Worm (Caenorhabditis elegans) whole organism, mixed stage, embryonic: ENCODE results near the gene K09E9.4.
A peak's percentile ranks its signal among the peaks of the same experiment; 100 is the strongest.

Experiments
- blmp-1 ChIP-seq: fragments of 150-350 bp; optimal IDR thresholded peaks from 2 replicates; lab custom pipeline; 2014; ENCODE audit warnings: missing biosample characterization, missing genetic modification characterization
- ceh-39 ChIP-seq: fragments of 150-350 bp; optimal IDR thresholded peaks from 2 replicates; lab custom pipeline; 2014; ENCODE audit warnings: missing biosample characterization, missing genetic modification characterization
- ceh-43 ChIP-seq: fragments of 200-800 bp; sonication (Bioruptor generic); optimal IDR thresholded peaks from 2 replicates; lab custom pipeline; 2018; ENCODE audit warnings: mild to moderate bottlenecking, missing genetic modification characterization, moderate library complexity, missing compliant biosample characterization
- ces-1 ChIP-seq: fragments of 150-350 bp; optimal IDR thresholded peaks from 2 replicates; lab custom pipeline; 2014; ENCODE audit warnings: missing biosample characterization, missing genetic modification reagents, missing genetic modification characterization
- cnd-1 ChIP-seq: fragments of 200-800 bp; sonication (Bioruptor generic); optimal IDR thresholded peaks from 2 replicates; lab custom pipeline; 2018; ENCODE audit warnings: mild to moderate bottlenecking, missing genetic modification characterization, missing compliant biosample characterization
- drap-1 ChIP-seq: fragments of 200-800 bp; sonication (Bioruptor generic); optimal IDR thresholded peaks from 3 replicates; lab custom pipeline; 2018; ENCODE audit warnings: mild to moderate bottlenecking, missing genetic modification characterization, missing compliant biosample characterization
- elt-1 ChIP-seq: sonication (generic microtip); optimal IDR thresholded peaks from 2 replicates; lab custom pipeline; 2017; ENCODE audit warnings: missing genetic modification characterization, mild to moderate bottlenecking, missing compliant biosample characterization, antibody characterized with exemption, moderate library complexity, borderline replicate concordance; ENCODE audit not compliant: insufficient read depth
- elt-3 ChIP-seq: fragments of 150-350 bp; optimal IDR thresholded peaks from 2 replicates; lab custom pipeline; 2014; ENCODE audit warnings: missing biosample characterization, missing genetic modification characterization
- flh-1 ChIP-seq: fragments of 200-800 bp; sonication (Bioruptor generic); optimal IDR thresholded peaks from 2 replicates; lab custom pipeline; 2018; ENCODE audit warnings: mild to moderate bottlenecking, missing genetic modification characterization, moderate library complexity, missing compliant biosample characterization
- ham-2 ChIP-seq: fragments of 200-800 bp; sonication (Bioruptor generic); optimal IDR thresholded peaks from 2 replicates; lab custom pipeline; 2018; ENCODE audit warnings: mild to moderate bottlenecking, missing genetic modification characterization, missing compliant biosample characterization
- lin-13 ChIP-seq: fragments of 150-350 bp; optimal IDR thresholded peaks from 2 replicates; lab custom pipeline; 2014; ENCODE audit warnings: missing biosample characterization, missing genetic modification characterization
- lsy-2 ChIP-seq: fragments of 150-350 bp; optimal IDR thresholded peaks from 2 replicates; lab custom pipeline; 2014; ENCODE audit warnings: missing biosample characterization, missing genetic modification characterization
- mep-1 ChIP-seq: fragments of 150-350 bp; optimal IDR thresholded peaks from 2 replicates; lab custom pipeline; 2017; ENCODE audit warnings: missing biosample characterization, missing genetic modification reagents, missing genetic modification characterization, inconsistent platforms
- mls-2 ChIP-seq: sonication (generic microtip); optimal IDR thresholded peaks from 2 replicates; lab custom pipeline; 2016; ENCODE audit warnings: mild to moderate bottlenecking, missing genetic modification characterization, moderate library complexity, missing compliant biosample characterization
- nhr-12 ChIP-seq: fragments of 150-350 bp; optimal IDR thresholded peaks from 2 replicates; lab custom pipeline; 2014; ENCODE audit warnings: missing biosample characterization, missing genetic modification characterization
- nhr-2 ChIP-seq: fragments of 150-350 bp; optimal IDR thresholded peaks from 2 replicates; lab custom pipeline; 2014; ENCODE audit warnings: missing biosample characterization, missing genetic modification characterization
- nhr-237 ChIP-seq: fragments of 150-350 bp; optimal IDR thresholded peaks from 2 replicates; lab custom pipeline; 2014; ENCODE audit warnings: missing biosample characterization, missing genetic modification characterization
- snpc-4 ChIP-seq: fragments of 150-350 bp; optimal IDR thresholded peaks from 2 replicates; lab custom pipeline; 2014; ENCODE audit warnings: missing biosample characterization, missing genetic modification characterization
- sptf-1 ChIP-seq: sonication (generic microtip); optimal IDR thresholded peaks from 2 replicates; lab custom pipeline; 2017; ENCODE audit warnings: mild to moderate bottlenecking, missing genetic modification characterization, moderate library complexity, missing compliant biosample characterization
- unc-120 ChIP-seq: sonication (generic microtip); optimal IDR thresholded peaks from 2 replicates; lab custom pipeline; 2017; ENCODE audit warnings: missing genetic modification characterization, missing compliant biosample characterization; ENCODE audit not compliant: poor library complexity, severe bottlenecking
- unc-39 ChIP-seq: fragments of 150-350 bp; optimal IDR thresholded peaks from 2 replicates; lab custom pipeline; 2014; ENCODE audit warnings: missing biosample characterization, missing genetic modification characterization

Gene K09E9.4

ce11 chrX:15590347-15590928 lies 39.8 kb downstream of the K09E9.4 start, which contains the start of gene gas-1:
Gene gas-1 (minus strand): TSS chrX:15590397.
- TF ChIP-seq nhr-237 (tag; lab: Kevin White, UChicago) (peak; percentile 17), snpc-4 (tag; lab: Kevin White, UChicago) (no peak), ces-1 (GFP tag; lab: Kevin White, UChicago) (no peak), drap-1 (GFP tag; lab: Kevin White, UChicago) (no peak), elt-1 (no peak), flh-1 (GFP tag; lab: Kevin White, UChicago) (no peak), nhr-12 (tag; lab: Kevin White, UChicago) (no peak), ham-2 (GFP tag; lab: Kevin White, UChicago) (no peak), mep-1 (peak; percentile 26), elt-3 (tag; lab: Kevin White, UChicago) (no peak), nhr-2 (tag; lab: Kevin White, UChicago) (no peak), unc-120 (no peak), lin-13 (tag; lab: Kevin White, UChicago) (peak; percentile 4)

- no peak for TF ChIP-seq sptf-1 (tag; lab: Kevin White, UChicago)
- TF ChIP-seq nhr-2 (tag; lab: Kevin White, UChicago): no peak
- no peak for TF ChIP-seq cnd-1 (tag; lab: Kevin White, UChicago)
- TF ChIP-seq lsy-2 (tag; lab: Kevin White, UChicago): no peak
These were observed 44.0 kb downstream of the K09E9.4 start for ce11 chrX:15586192-15586591.

- TF ChIP-seq mls-2 (tag; lab: Kevin White, UChicago) (no peak), unc-39 (tag; lab: Kevin White, UChicago) (no peak), cnd-1 (tag; lab: Kevin White, UChicago) (no peak), ceh-39 (tag; lab: Kevin White, UChicago) (no peak), ceh-43 (GFP tag; lab: Kevin White, UChicago) (no peak), nhr-12 (tag; lab: Kevin White, UChicago) (no peak), lin-13 (tag; lab: Kevin White, UChicago) (no peak), ham-2 (GFP tag; lab: Kevin White, UChicago) (no peak), blmp-1 (no peak)
These were observed 45.1 kb downstream of the K09E9.4 start for ce11 chrX:15585144-15585543.
